Worm (Caenorhabditis elegans): ENCODE results near the gene ptr-14.
"Not testable (repeated sequence)": the region's sequence is repeated elsewhere in the genome, so short reads cannot be mapped to it uniquely, and the experiment has no call there.

ptr-14 gene

ce11 chrIV:10620811-10621210, 5.6 kb downstream of the ptr-14 start, which contains the start of gene R09H10.7:
R09H10.7 (plus strand) TSS chrIV:10621111.
- TF ChIP-seq ztf-11 (tag; optimal IDR thresholded peaks at IDR 0.05): no peak
- no peak for TF ChIP-seq ceh-28 (tag; optimal IDR thresholded peaks at IDR 0.05)

- no peak for TF ChIP-seq fkh-10 (GFP tag; optimal IDR thresholded peaks at IDR 0.05)
- TF ChIP-seq pqm-1 (tag; optimal IDR thresholded peaks at IDR 0.05): peak; percentile 78
- no peak for TF ChIP-seq ceh-9 (tag; optimal IDR thresholded peaks at IDR 0.05)
- TF ChIP-seq ceh-28 (tag; optimal IDR thresholded peaks at IDR 0.05): no peak
- no peak for TF ChIP-seq nhr-43 (tag; optimal IDR thresholded peaks at IDR 0.05; ENCODE audit: poor library complexity, severe bottlenecking)
- peak; percentile 80 for TF ChIP-seq elt-2 (tag; optimal IDR thresholded peaks at IDR 0.05)
- TF ChIP-seq snpc-4 (tag; optimal IDR thresholded peaks at IDR 0.05): no peak
These were observed 13.5 kb downstream of the ptr-14 start, which contains the start of gene R09H10.5 for ce11 chrIV:10628724-10629123. R09H10.5 (minus strand) TSS chrIV:10628829.

ce11 chrIV:10630953-10631554, 15.8 kb downstream of the ptr-14 start, which contains the start of gene F56C4.4:
F56C4.4 (minus strand) TSS chrIV:10631267.
- no peak for TF ChIP-seq unc-39 (tag; optimal IDR thresholded peaks at IDR 0.05)
- no peak for TF ChIP-seq egl-27 (tag; optimal IDR thresholded peaks at IDR 0.05)
- no peak for TF ChIP-seq lin-39 (tag; optimal IDR thresholded peaks at IDR 0.05)
- TF ChIP-seq tbx-2 (tag; optimal IDR thresholded peaks at IDR 0.05): no peak
- TF ChIP-seq elt-2 (tag; optimal IDR thresholded peaks at IDR 0.05): peak; percentile 84
- no peak for TF ChIP-seq nhr-12 (tag; optimal IDR thresholded peaks at IDR 0.05)
- TF ChIP-seq pqm-1 (tag; optimal IDR thresholded peaks at IDR 0.05): peak; percentile 10
- TF ChIP-seq sea-2 (GFP tag; optimal IDR thresholded peaks at IDR 0.05): no peak
- TF ChIP-seq elt-1 (tag; optimal IDR thresholded peaks at IDR 0.05): no peak
- TF ChIP-seq nhr-77 (tag; optimal IDR thresholded peaks at IDR 0.05): no peak
- TF ChIP-seq jun-1 (tag; optimal IDR thresholded peaks at IDR 0.05): no peak
- no peak for TF ChIP-seq fkh-10 (GFP tag; optimal IDR thresholded peaks at IDR 0.05)
- no peak for TF ChIP-seq nhr-23 (tag; optimal IDR thresholded peaks at IDR 0.05)

ce11 chrIV:10636649-10637048, 21.4 kb downstream of the ptr-14 start, which contains the start of gene F56C4.1:
F56C4.1 (plus strand) TSS chrIV:10636949.
- no peak for TF ChIP-seq elt-3 (tag; optimal IDR thresholded peaks at IDR 0.05)
- TF ChIP-seq unc-62 (GFP tag; optimal IDR thresholded peaks at IDR 0.05): no peak

ce11 chrIV:10638977-10639376, 23.8 kb downstream of the ptr-14 start, which contains the start of gene F56C4.2:
F56C4.2 (plus strand) TSS chrIV:10639277.
- TF ChIP-seq skn-1 (tag; optimal IDR thresholded peaks at IDR 0.05) (no peak), nfya-1 (tag; optimal IDR thresholded peaks at IDR 0.05; ENCODE audit: insufficient read depth) (no peak), zag-1 (tag; optimal IDR thresholded peaks at IDR 0.05) (no peak), nhr-11 (tag; optimal IDR thresholded peaks at IDR 0.05) (no peak), sea-2 (GFP tag; optimal IDR thresholded peaks at IDR 0.05) (no peak), mml-1 (tag; optimal IDR thresholded peaks at IDR 0.05) (no peak), pha-4 (tag; optimal IDR thresholded peaks at IDR 0.05) (no peak), nhr-28 (tag; optimal IDR thresholded peaks at IDR 0.05) (no peak), mdl-1 (tag; optimal IDR thresholded peaks at IDR 0.05) (no peak), daf-12 (tag; optimal IDR thresholded peaks at IDR 0.05) (no peak), ceh-9 (tag; optimal IDR thresholded peaks at IDR 0.05) (no peak), tbx-2 (tag; optimal IDR thresholded peaks at IDR 0.05) (no peak)

ce11 chrIV:10654047-10654446, 38.8 kb downstream of the ptr-14 start, which contains the start of gene glb-19:
glb-19 (minus strand) TSS chrIV:10654147.
- not testable (repeated sequence) for TF ChIP-seq nhr-12, snpc-4, nhr-23 (tag; optimal IDR thresholded peaks at IDR 0.05)

Measured in whole organism, L3 larva.